Worm (Caenorhabditis elegans) whole organism, late embryonic: Measurements from ENCODE around the gene C16C10.8.

Experiments
- K02D7.2 ChIP-seq: sonication (generic microtip); optimal IDR thresholded peaks from 2 replicates; lab custom pipeline; 2017; ENCODE audit warnings: mild to moderate bottlenecking, missing genetic modification characterization, missing compliant biosample characterization
- Y22D7AL.16 ChIP-seq: sonication (generic microtip); optimal IDR thresholded peaks from 2 replicates; lab custom pipeline; 2016; ENCODE audit warnings: missing genetic modification characterization, missing compliant biosample characterization
- ama-1 ChIP-seq: fragments of 150-350 bp; optimal IDR thresholded peaks from 2 replicates; lab custom pipeline; 2014
- ceh-14 ChIP-seq: sonication (generic microtip); optimal IDR thresholded peaks from 2 replicates; lab custom pipeline; 2016; ENCODE audit warnings: missing genotype, missing genetic modification characterization, missing compliant biosample characterization
- elt-2 ChIP-seq: sonication (generic microtip); optimal IDR thresholded peaks from 2 replicates; lab custom pipeline; 2016; ENCODE audit warnings: missing genetic modification reagents, missing genetic modification characterization, missing compliant biosample characterization
- nfya-1 ChIP-seq: sonication (generic microtip); optimal IDR thresholded peaks from 2 replicates; lab custom pipeline; 2017; ENCODE audit warnings: missing genetic modification characterization, mild to moderate bottlenecking, missing compliant biosample characterization, antibody characterized with exemption, moderate library complexity
- pag-3 ChIP-seq: sonication (generic microtip); optimal IDR thresholded peaks from 2 replicates; lab custom pipeline; 2016; ENCODE audit warnings: missing compliant biosample characterization, missing genetic modification characterization, borderline replicate concordance
- pqm-1 ChIP-seq: sonication (generic microtip); optimal IDR thresholded peaks from 2 replicates; lab custom pipeline; 2016; ENCODE audit warnings: missing genetic modification characterization, missing compliant biosample characterization
- sox-4 ChIP-seq: sonication (generic microtip); optimal IDR thresholded peaks from 2 replicates; lab custom pipeline; 2017; ENCODE audit warnings: mild to moderate bottlenecking, missing genetic modification characterization, inconsistent platforms, missing compliant biosample characterization
- unc-55 ChIP-seq: sonication (generic microtip); optimal IDR thresholded peaks from 2 replicates; lab custom pipeline; 2017; ENCODE audit warnings: missing biosample characterization, missing genetic modification reagents, missing genetic modification characterization
- unc-86 ChIP-seq: sonication (generic microtip); optimal IDR thresholded peaks from 2 replicates; lab custom pipeline; 2016; ENCODE audit warnings: missing genetic modification characterization, missing compliant biosample characterization

- TF ChIP-seq nfya-1 (tag; lab: Kevin White, UChicago) (no peak), Y22D7AL.16 (tag; lab: Kevin White, UChicago) (no peak), elt-2 (tag; lab: Kevin White, UChicago) (no peak), ceh-14 (tag; lab: Kevin White, UChicago) (no peak), pqm-1 (no peak), unc-86 (tag; lab: Kevin White, UChicago) (no peak), pag-3 (no peak), K02D7.2 (tag; lab: Kevin White, UChicago) (no peak), ama-1 (lab: Kevin White, UChicago) (no peak), unc-55 (no peak), sox-4 (no peak)
Observed at ce11 chrIII:4190241-4190640, 26.3 kb upstream of the C16C10.8 start, which contains the start of gene spp-28.
